Worm (Caenorhabditis elegans) whole organism, mixed stage, embryonic: ENCODE measurements around the gene rpl-12.

Experiments used
- M03D4.4 ChIP-seq: sonication (generic microtip); optimal IDR thresholded peaks from 2 replicates; lab custom pipeline; 2017; ENCODE audit warnings: mild to moderate bottlenecking, missing genetic modification characterization, missing compliant biosample characterization
- bed-3 ChIP-seq: fragments of 200-800 bp; sonication (Bioruptor generic); optimal IDR thresholded peaks from 3 replicates; lab custom pipeline; 2018; ENCODE audit warnings: mild to moderate bottlenecking, missing genetic modification characterization, moderate library complexity, missing compliant biosample characterization
- blmp-1 ChIP-seq: fragments of 150-350 bp; optimal IDR thresholded peaks from 2 replicates; lab custom pipeline; 2014; ENCODE audit warnings: missing biosample characterization, missing genetic modification characterization
- ceh-39 ChIP-seq: fragments of 150-350 bp; optimal IDR thresholded peaks from 2 replicates; lab custom pipeline; 2014; ENCODE audit warnings: missing biosample characterization, missing genetic modification characterization
- ceh-43 ChIP-seq: fragments of 200-800 bp; sonication (Bioruptor generic); optimal IDR thresholded peaks from 2 replicates; lab custom pipeline; 2018; ENCODE audit warnings: mild to moderate bottlenecking, missing genetic modification characterization, moderate library complexity, missing compliant biosample characterization
- ces-1 ChIP-seq: fragments of 150-350 bp; optimal IDR thresholded peaks from 2 replicates; lab custom pipeline; 2014; ENCODE audit warnings: missing biosample characterization, missing genetic modification reagents, missing genetic modification characterization
- cnd-1 ChIP-seq: fragments of 200-800 bp; sonication (Bioruptor generic); optimal IDR thresholded peaks from 2 replicates; lab custom pipeline; 2018; ENCODE audit warnings: mild to moderate bottlenecking, missing genetic modification characterization, missing compliant biosample characterization
- drap-1 ChIP-seq: fragments of 200-800 bp; sonication (Bioruptor generic); optimal IDR thresholded peaks from 3 replicates; lab custom pipeline; 2018; ENCODE audit warnings: mild to moderate bottlenecking, missing genetic modification characterization, missing compliant biosample characterization
- elt-1 ChIP-seq: sonication (generic microtip); optimal IDR thresholded peaks from 2 replicates; lab custom pipeline; 2017; ENCODE audit warnings: missing genetic modification characterization, mild to moderate bottlenecking, missing compliant biosample characterization, antibody characterized with exemption, moderate library complexity, borderline replicate concordance; ENCODE audit not compliant: insufficient read depth
- elt-3 ChIP-seq: fragments of 150-350 bp; optimal IDR thresholded peaks from 2 replicates; lab custom pipeline; 2014; ENCODE audit warnings: missing biosample characterization, missing genetic modification characterization
- flh-1 ChIP-seq: fragments of 200-800 bp; sonication (Bioruptor generic); optimal IDR thresholded peaks from 2 replicates; lab custom pipeline; 2018; ENCODE audit warnings: mild to moderate bottlenecking, missing genetic modification characterization, moderate library complexity, missing compliant biosample characterization
- ham-2 ChIP-seq: fragments of 200-800 bp; sonication (Bioruptor generic); optimal IDR thresholded peaks from 2 replicates; lab custom pipeline; 2018; ENCODE audit warnings: mild to moderate bottlenecking, missing genetic modification characterization, missing compliant biosample characterization
- hlh-1 ChIP-seq: fragments of 150-350 bp; optimal IDR thresholded peaks from 2 replicates; lab custom pipeline; 2014; ENCODE audit warnings: missing biosample characterization, missing genetic modification reagents, missing genetic modification characterization
- lin-13 ChIP-seq: fragments of 150-350 bp; optimal IDR thresholded peaks from 2 replicates; lab custom pipeline; 2014; ENCODE audit warnings: missing biosample characterization, missing genetic modification characterization
- lin-32 ChIP-seq: fragments of 200-800 bp; sonication (Bioruptor generic); optimal IDR thresholded peaks from 2 replicates; lab custom pipeline; 2018; ENCODE audit warnings: mild to moderate bottlenecking, missing genetic modification characterization, missing compliant biosample characterization
- lsy-2 ChIP-seq: fragments of 150-350 bp; optimal IDR thresholded peaks from 2 replicates; lab custom pipeline; 2014; ENCODE audit warnings: missing biosample characterization, missing genetic modification characterization
- mab-5 ChIP-seq: fragments of 150-350 bp; optimal IDR thresholded peaks from 2 replicates; lab custom pipeline; 2014; ENCODE audit warnings: missing biosample characterization, missing genetic modification characterization
- mep-1 ChIP-seq: fragments of 150-350 bp; optimal IDR thresholded peaks from 2 replicates; lab custom pipeline; 2017; ENCODE audit warnings: missing biosample characterization, missing genetic modification reagents, missing genetic modification characterization, inconsistent platforms
- mls-2 ChIP-seq: sonication (generic microtip); optimal IDR thresholded peaks from 2 replicates; lab custom pipeline; 2016; ENCODE audit warnings: mild to moderate bottlenecking, missing genetic modification characterization, moderate library complexity, missing compliant biosample characterization
- nhr-12 ChIP-seq: fragments of 150-350 bp; optimal IDR thresholded peaks from 2 replicates; lab custom pipeline; 2014; ENCODE audit warnings: missing biosample characterization, missing genetic modification characterization
- nhr-2 ChIP-seq: fragments of 150-350 bp; optimal IDR thresholded peaks from 2 replicates; lab custom pipeline; 2014; ENCODE audit warnings: missing biosample characterization, missing genetic modification characterization
- nhr-28 ChIP-seq: fragments of 150-350 bp; optimal IDR thresholded peaks from 2 replicates; lab custom pipeline; 2014; ENCODE audit warnings: missing biosample characterization, missing genetic modification characterization
- nhr-76 ChIP-seq: sonication (generic microtip); optimal IDR thresholded peaks from 2 replicates; lab custom pipeline; 2017; ENCODE audit warnings: missing biosample characterization, missing genetic modification characterization
- pha-4 ChIP-seq: fragments of 150-350 bp; optimal IDR thresholded peaks from 2 replicates; lab custom pipeline; 2018; ENCODE audit warnings: missing biosample characterization, missing genetic modification reagents, missing genetic modification characterization
- sem-2 ChIP-seq: fragments of 200-800 bp; sonication (Bioruptor generic); optimal IDR thresholded peaks from 2 replicates; lab custom pipeline; 2018; ENCODE audit warnings: mild to moderate bottlenecking, missing genetic modification characterization, missing compliant biosample characterization
- snpc-4 ChIP-seq: fragments of 150-350 bp; optimal IDR thresholded peaks from 2 replicates; lab custom pipeline; 2014; ENCODE audit warnings: missing biosample characterization, missing genetic modification characterization
- sptf-1 ChIP-seq: sonication (generic microtip); optimal IDR thresholded peaks from 2 replicates; lab custom pipeline; 2017; ENCODE audit warnings: mild to moderate bottlenecking, missing genetic modification characterization, moderate library complexity, missing compliant biosample characterization
- tbx-8 ChIP-seq: fragments of 200-800 bp; sonication (Bioruptor generic); optimal IDR thresholded peaks from 2 replicates; lab custom pipeline; 2018; ENCODE audit warnings: mild to moderate bottlenecking, missing genetic modification characterization, moderate library complexity, missing compliant biosample characterization
- unc-120 ChIP-seq: sonication (generic microtip); optimal IDR thresholded peaks from 2 replicates; lab custom pipeline; 2017; ENCODE audit warnings: missing genetic modification characterization, missing compliant biosample characterization; ENCODE audit not compliant: poor library complexity, severe bottlenecking
- unc-39 ChIP-seq: fragments of 150-350 bp; optimal IDR thresholded peaks from 2 replicates; lab custom pipeline; 2014; ENCODE audit warnings: missing biosample characterization, missing genetic modification characterization
- unc-62 ChIP-seq: fragments of 150-350 bp; optimal IDR thresholded peaks from 2 replicates; lab custom pipeline; 2014; ENCODE audit warnings: missing biosample characterization, missing genetic modification reagents, missing genetic modification characterization
- zip-8 ChIP-seq: fragments of 150-350 bp; optimal IDR thresholded peaks from 2 replicates; lab custom pipeline; 2014; ENCODE audit warnings: missing biosample characterization, missing genetic modification characterization
- ztf-11 ChIP-seq: fragments of 150-350 bp; optimal IDR thresholded peaks from 2 replicates; lab custom pipeline; 2014; ENCODE audit warnings: missing biosample characterization, missing genetic modification characterization

Gene rpl-12

ce11 chrIV:13247780-13248179 lies 7.3 kb upstream of the rpl-12 start:
- TF ChIP-seq ham-2 (GFP tag; lab: Kevin White, UChicago) (no peak), ceh-43 (GFP tag; lab: Kevin White, UChicago) (no peak), lin-13 (tag; lab: Kevin White, UChicago) (no peak), zip-8 (tag; lab: Kevin White, UChicago) (no peak), ceh-39 (tag; lab: Kevin White, UChicago) (no peak), lsy-2 (tag; lab: Kevin White, UChicago) (no peak), ces-1 (GFP tag; lab: Kevin White, UChicago) (no peak), unc-62 (GFP tag; lab: Kevin White, UChicago) (no peak), elt-1 (no peak), elt-3 (no peak), nhr-76 (tag; lab: Kevin White, UChicago) (no peak), unc-39 (tag; lab: Kevin White, UChicago) (no peak), mls-2 (tag; lab: Kevin White, UChicago) (no peak), nhr-28 (tag; lab: Kevin White, UChicago) (no peak)

- TF ChIP-seq elt-1 = no peak
- TF ChIP-seq mls-2 (tag; lab: Kevin White, UChicago) = no peak
- no peak for TF ChIP-seq elt-3
- TF ChIP-seq nhr-28 (tag; lab: Kevin White, UChicago) = no peak
- TF ChIP-seq unc-62 (GFP tag; lab: Kevin White, UChicago) = no peak
- no peak for TF ChIP-seq nhr-76 (tag; lab: Kevin White, UChicago)
- no peak for TF ChIP-seq M03D4.4
- no peak for TF ChIP-seq zip-8 (tag; lab: Kevin White, UChicago)
- no peak for TF ChIP-seq mab-5 (tag; lab: Kevin White, UChicago)
- TF ChIP-seq snpc-4 (tag; lab: Kevin White, UChicago) = no peak
- TF ChIP-seq ham-2 (GFP tag; lab: Kevin White, UChicago) = no peak
- TF ChIP-seq tbx-8 (GFP tag; lab: Kevin White, UChicago) = no peak
- TF ChIP-seq lsy-2 (tag; lab: Kevin White, UChicago) = no peak
- no peak for TF ChIP-seq unc-39 (tag; lab: Kevin White, UChicago)
- no peak for TF ChIP-seq nhr-2 (tag; lab: Kevin White, UChicago)
- no peak for TF ChIP-seq hlh-1
- no peak for TF ChIP-seq flh-1 (GFP tag; lab: Kevin White, UChicago)
- TF ChIP-seq pha-4 = no peak
- no peak for TF ChIP-seq lin-32
- TF ChIP-seq sem-2 (GFP tag; lab: Kevin White, UChicago) = no peak
Observed at ce11 chrIV:13246961-13247360, 6.5 kb upstream of the rpl-12 start, which contains the start of gene JC8.7. Gene JC8.7, plus strand, starts transcription at chrIV:13247261.

DNA sequence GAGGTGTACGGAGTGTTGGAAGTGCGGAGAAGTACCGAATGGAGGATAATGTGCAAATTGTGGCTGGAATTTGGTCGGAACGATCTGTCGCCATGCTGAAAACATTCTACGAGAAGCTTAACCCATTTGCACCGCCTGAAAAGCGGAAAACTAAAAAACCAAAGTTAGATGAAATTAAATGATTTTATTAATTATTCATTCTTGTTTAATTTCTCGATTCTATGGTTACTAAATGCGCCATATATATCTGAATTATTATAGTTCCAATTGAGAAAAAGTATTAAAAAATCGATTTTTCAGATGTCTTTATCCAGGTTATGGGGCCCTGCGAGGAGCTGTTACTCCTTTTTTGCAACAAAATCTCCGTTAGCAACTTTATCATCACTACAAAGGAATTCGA lies 3.6 kb upstream of the rpl-12 start, which contains the start of gene cox-11:
TSS of gene cox-11 (plus strand) at position 301 of the 400 bp plus-strand sequence.
- TF ChIP-seq elt-1 (no peak), tbx-8 (GFP tag; lab: Kevin White, UChicago) (no peak), snpc-4 (tag; lab: Kevin White, UChicago) (no peak), nhr-28 (tag; lab: Kevin White, UChicago) (no peak), unc-62 (GFP tag; lab: Kevin White, UChicago) (no peak), drap-1 (GFP tag; lab: Kevin White, UChicago) (no peak), mab-5 (tag; lab: Kevin White, UChicago) (no peak), mep-1 (tag; lab: Kevin White, UChicago) (no peak), blmp-1 (tag; lab: Kevin White, UChicago) (no peak), cnd-1 (tag; lab: Kevin White, UChicago) (no peak), sptf-1 (no peak), elt-3 (no peak), nhr-2 (tag; lab: Kevin White, UChicago) (no peak)

DNA sequence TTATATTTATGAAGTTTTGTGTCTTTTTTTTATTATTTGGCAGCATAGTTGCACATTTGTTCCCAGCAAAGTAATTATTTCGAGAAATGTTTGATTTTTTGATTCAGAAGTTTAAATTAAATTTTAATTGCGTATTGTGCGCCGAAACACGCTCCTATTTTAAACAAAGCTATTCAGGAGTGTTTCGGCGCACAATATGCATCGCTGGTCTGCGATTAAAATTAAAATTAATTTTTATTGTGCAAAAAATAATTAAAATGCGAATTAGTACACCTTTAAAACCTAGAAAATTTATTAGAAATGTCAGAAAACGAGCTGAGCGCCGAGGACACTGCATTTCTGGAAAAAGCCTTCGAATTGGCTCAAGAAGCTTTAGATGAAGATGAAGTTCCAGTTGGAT lies 2.9 kb upstream of the rpl-12 start, which contains the start of gene JC8.4:
TSS of gene JC8.4 (plus strand) at position 301 of the 400 bp plus-strand sequence.
- TF ChIP-seq bed-3 (GFP tag; lab: Kevin White, UChicago) (no peak), ceh-39 (tag; lab: Kevin White, UChicago) (no peak)

- TF ChIP-seq flh-1 (GFP tag; lab: Kevin White, UChicago) = no peak
- TF ChIP-seq ztf-11 (tag; lab: Kevin White, UChicago) = no peak
- no peak for TF ChIP-seq mep-1 (tag; lab: Kevin White, UChicago)
- TF ChIP-seq blmp-1 (tag; lab: Kevin White, UChicago) = no peak
- TF ChIP-seq ham-2 (GFP tag; lab: Kevin White, UChicago) = no peak
- no peak for TF ChIP-seq nhr-12 (tag; lab: Kevin White, UChicago)
- TF ChIP-seq zip-8 (tag; lab: Kevin White, UChicago) = no peak
- TF ChIP-seq unc-62 (GFP tag; lab: Kevin White, UChicago) = no peak
- no peak for TF ChIP-seq unc-120 (tag; lab: Kevin White, UChicago)
- TF ChIP-seq ces-1 (GFP tag; lab: Kevin White, UChicago) = no peak
- no peak for TF ChIP-seq sem-2 (GFP tag; lab: Kevin White, UChicago)
- TF ChIP-seq cnd-1 (tag; lab: Kevin White, UChicago) = no peak
- TF ChIP-seq snpc-4 (tag; lab: Kevin White, UChicago) = no peak
- TF ChIP-seq bed-3 (GFP tag; lab: Kevin White, UChicago) = no peak
- TF ChIP-seq nhr-28 (tag; lab: Kevin White, UChicago) = no peak
- TF ChIP-seq tbx-8 (GFP tag; lab: Kevin White, UChicago) = no peak
- TF ChIP-seq pha-4 = no peak
Observed at ce11 chrIV:13241340-13241739, 889 bp upstream of the rpl-12 start.
